Worm (Caenorhabditis elegans) whole organism, L4 larva: ENCODE measurements around the gene F59G1.8.
A peak's percentile ranks its signal among the peaks of the same experiment; 100 is the strongest.

Experiments used
- F26F4.8 ChIP-seq: fragments of 200-800 bp; sonication (Bioruptor generic); conservative IDR thresholded peaks from 2 replicates; pipeline ENCODE4 v1.3.6; 2022; ENCODE audit warnings: missing genetic modification characterization, missing compliant biosample characterization
- T26A8.4 ChIP-seq: fragments of 200-800 bp; sonication (Bioruptor generic); IDR thresholded peaks from 2 replicates; pipeline ENCODE4 v1.3.6; 2022; ENCODE audit warnings: missing genetic modification characterization, missing compliant biosample characterization
- Y75B8A.6 ChIP-seq: fragments of 200-800 bp; sonication (Bioruptor generic); IDR thresholded peaks from 2 replicates; pipeline ENCODE4 v1.3.6; 2022; ENCODE audit warnings: missing genetic modification reagents, missing genetic modification characterization, missing compliant biosample characterization
- aha-1 ChIP-seq: fragments of 150-350 bp; peaks from one replicate; lab custom pipeline; 2014; ENCODE audit warnings: missing biosample characterization, missing genetic modification characterization
- ama-1 ChIP-seq: fragments of 150-350 bp; optimal IDR thresholded peaks from 2 replicates; lab custom pipeline; 2014; ENCODE audit warnings: inconsistent platforms, mixed read lengths
- arid-1 ChIP-seq: fragments of 200-800 bp; sonication (Bioruptor generic); conservative IDR thresholded peaks from 2 replicates; pipeline ENCODE4 v1.3.6; 2022; ENCODE audit warnings: missing genetic modification reagents, missing genetic modification characterization, missing compliant biosample characterization
- attf-4 ChIP-seq: sonication (generic microtip); optimal IDR thresholded peaks from 3 replicates; lab custom pipeline; 2017; ENCODE audit warnings: missing biosample characterization, missing genetic modification characterization
- ceh-20 ChIP-seq: fragments of 200-800 bp; sonication (Bioruptor generic); IDR thresholded peaks from 2 replicates; pipeline ENCODE4 v1.3.6; 2022; ENCODE audit warnings: missing genetic modification reagents, missing genetic modification characterization, missing compliant biosample characterization
- ceh-28 ChIP-seq: fragments of 150-350 bp; optimal IDR thresholded peaks from 2 replicates; lab custom pipeline; 2014; ENCODE audit warnings: missing biosample characterization, missing genetic modification reagents, missing genetic modification characterization
- ctbp-1 ChIP-seq: fragments of 200-800 bp; sonication (Bioruptor generic); IDR thresholded peaks from 2 replicates; pipeline ENCODE4 v1.3.6; 2022; ENCODE audit warnings: missing genetic modification reagents, missing genetic modification characterization, missing compliant biosample characterization
- daf-8 ChIP-seq: fragments of 200-800 bp; sonication (Bioruptor generic); IDR thresholded peaks from 2 replicates; pipeline ENCODE4 v1.3.6; 2022; ENCODE audit warnings: missing genetic modification characterization, missing compliant biosample characterization
- duxl-1 ChIP-seq: sonication (generic microtip); optimal IDR thresholded peaks from 2 replicates; lab custom pipeline; 2016; ENCODE audit warnings: mild to moderate bottlenecking, missing genetic modification characterization, moderate library complexity, missing compliant biosample characterization; ENCODE audit not compliant: poor library complexity
- egl-43 ChIP-seq: fragments of 200-800 bp; sonication (Bioruptor generic); IDR thresholded peaks from 2 replicates; pipeline ENCODE4 v1.3.6; 2022; ENCODE audit warnings: missing genetic modification reagents, missing genetic modification characterization, missing compliant biosample characterization
- fkh-10 ChIP-seq: fragments of 150-350 bp; optimal IDR thresholded peaks from 2 replicates; lab custom pipeline; 2014; ENCODE audit warnings: missing biosample characterization, missing genetic modification reagents, missing genetic modification characterization
- gei-8 ChIP-seq: fragments of 200-800 bp; sonication (Bioruptor generic); optimal IDR thresholded peaks from 2 replicates; lab custom pipeline; 2018; ENCODE audit warnings: mild to moderate bottlenecking, missing genetic modification characterization, missing compliant biosample characterization
- hif-1 ChIP-seq, 2 experiments: sonication (generic microtip); optimal IDR thresholded peaks; 2 replicates each; lab custom pipeline; 2016 to 2017; ENCODE audit warnings: missing compliant biosample characterization in 2 of 2, missing genetic modification characterization in 2 of 2, missing genetic modification reagents in 2 of 2, missing genotype in 2 of 2, mild to moderate bottlenecking in 1 of 2
- hlh-11 ChIP-seq: fragments of 200-800 bp; sonication (Bioruptor generic); optimal IDR thresholded peaks from 2 replicates; lab custom pipeline; 2018; ENCODE audit warnings: mild to moderate bottlenecking, missing genetic modification characterization, missing compliant biosample characterization
- hlh-30 ChIP-seq: sonication (generic microtip); optimal IDR thresholded peaks from 2 replicates; lab custom pipeline; 2017; ENCODE audit warnings: antibody characterized with exemption, mild to moderate bottlenecking, missing genetic modification characterization, missing compliant biosample characterization; ENCODE audit not compliant: insufficient read depth
- hmg-1.1 ChIP-seq: fragments of 200-800 bp; sonication (Bioruptor generic); IDR thresholded peaks from 2 replicates; pipeline ENCODE4 v1.3.6; 2022; ENCODE audit warnings: missing genetic modification reagents, missing genetic modification characterization, missing compliant biosample characterization
- lim-7 ChIP-seq: fragments of 200-800 bp; sonication (Bioruptor generic); IDR thresholded peaks from 2 replicates; pipeline ENCODE4 v1.3.6; 2022; ENCODE audit warnings: missing genetic modification characterization, missing compliant biosample characterization
- lin-13 ChIP-seq: fragments of 150-350 bp; optimal IDR thresholded peaks from 2 replicates; lab custom pipeline; 2014; ENCODE audit warnings: missing biosample characterization, missing genetic modification reagents, missing genetic modification characterization
- lin-15B ChIP-seq: fragments of 150-350 bp; sonication (generic microtip); optimal IDR thresholded peaks from 3 replicates; lab custom pipeline; 2014; ENCODE audit warnings: missing biosample characterization, missing genetic modification characterization
- lin-38 ChIP-seq: fragments of 200-800 bp; sonication (Bioruptor generic); IDR thresholded peaks from 2 replicates; pipeline ENCODE4 v1.3.6; 2022; ENCODE audit warnings: missing genetic modification reagents, missing genetic modification characterization, missing compliant biosample characterization
- lsy-2 ChIP-seq, 2 experiments: fragments of 150-350 bp in 1 of 2; sonication (generic microtip) in 1 of 2; optimal IDR thresholded peaks; 2 replicates each; lab custom pipeline; 2014 to 2017; ENCODE audit warnings: missing biosample characterization in 2 of 2, missing genetic modification characterization in 2 of 2
- madf-9 ChIP-seq: fragments of 200-800 bp; sonication (Bioruptor generic); conservative IDR thresholded peaks from 2 replicates; pipeline ENCODE4 v1.3.6; 2022; ENCODE audit warnings: missing genetic modification reagents, missing genetic modification characterization, missing compliant biosample characterization
- mep-1 ChIP-seq: fragments of 150-350 bp; sonication (generic microtip); optimal IDR thresholded peaks from 3 replicates; lab custom pipeline; 2014; ENCODE audit warnings: missing biosample characterization, missing genetic modification characterization
- mes-2 ChIP-seq: sonication (generic microtip); optimal IDR thresholded peaks from 2 replicates; lab custom pipeline; 2016; ENCODE audit warnings: missing genotype, mild to moderate bottlenecking, missing genetic modification characterization, missing compliant biosample characterization; ENCODE audit not compliant: poor library complexity, severe bottlenecking
- nhr-10 ChIP-seq: fragments of 150-350 bp; optimal IDR thresholded peaks from 2 replicates; lab custom pipeline; 2014; ENCODE audit warnings: missing biosample characterization, missing genetic modification characterization
- nhr-11 ChIP-seq: fragments of 150-350 bp; optimal IDR thresholded peaks from 2 replicates; lab custom pipeline; 2014; ENCODE audit warnings: missing biosample characterization, missing genetic modification characterization
- nhr-111 ChIP-seq: fragments of 200-800 bp; sonication (Bioruptor generic); optimal IDR thresholded peaks from 2 replicates; lab custom pipeline; 2018; ENCODE audit warnings: mild to moderate bottlenecking, missing genetic modification characterization, missing compliant biosample characterization
- nhr-77 ChIP-seq: fragments of 150-350 bp; optimal IDR thresholded peaks from 2 replicates; lab custom pipeline; 2014; ENCODE audit warnings: missing biosample characterization, missing genetic modification characterization
- pha-4 ChIP-seq, 2 experiments: fragments of 150-350 bp in 1 of 2; fragments of 200-800 bp in 1 of 2; sonication (Bioruptor generic) in 1 of 2; IDR thresholded peaks in 1 of 2; optimal IDR thresholded peaks in 1 of 2; 2 replicates each; pipeline versions ENCODE4 v1.3.6 to Lab custom; 2014 to 2022; ENCODE audit warnings: missing genetic modification characterization in 2 of 2, missing genetic modification reagents in 2 of 2, missing biosample characterization in 1 of 2, missing compliant biosample characterization in 1 of 2
- rbr-2 ChIP-seq: sonication (generic microtip); optimal IDR thresholded peaks from 2 replicates; lab custom pipeline; 2016; ENCODE audit warnings: missing genotype, missing genetic modification characterization, missing compliant biosample characterization
- saeg-2 ChIP-seq: fragments of 200-800 bp; sonication (Bioruptor generic); IDR thresholded peaks from 2 replicates; pipeline ENCODE4 v1.3.6; 2022; ENCODE audit warnings: missing genetic modification reagents, missing genetic modification characterization, missing compliant biosample characterization
- set-16 ChIP-seq: fragments of 200-800 bp; sonication (Bioruptor generic); IDR thresholded peaks from 2 replicates; pipeline ENCODE4 v1.3.6; 2022; ENCODE audit warnings: missing genetic modification reagents, missing genetic modification characterization, missing compliant biosample characterization
- spr-1 ChIP-seq: sonication (generic microtip); optimal IDR thresholded peaks from 2 replicates; lab custom pipeline; 2016; ENCODE audit warnings: mild to moderate bottlenecking, missing genetic modification characterization, missing compliant biosample characterization
- spr-3 ChIP-seq: fragments of 200-800 bp; sonication (Bioruptor generic); optimal IDR thresholded peaks from 2 replicates; lab custom pipeline; 2018; ENCODE audit warnings: mild to moderate bottlenecking, missing genetic modification characterization, missing compliant biosample characterization
- tag-97 ChIP-seq: fragments of 200-800 bp; sonication (Bioruptor generic); IDR thresholded peaks from 2 replicates; pipeline ENCODE4 v1.3.6; 2022; ENCODE audit warnings: missing genetic modification characterization, missing compliant biosample characterization
- tra-1 ChIP-seq: fragments of 200-800 bp; sonication (Bioruptor generic); IDR thresholded peaks from 2 replicates; pipeline ENCODE4 v1.3.6; 2022; ENCODE audit warnings: missing genetic modification reagents, missing genetic modification characterization, missing compliant biosample characterization
- unc-62 ChIP-seq, 3 experiments: fragments of 150-350 bp in 1 of 3; sonication (generic microtip); optimal IDR thresholded peaks in 2 of 3; peaks in 1 of 3; 1 replicate in 1 of 3; 2 replicates in 2 of 3; lab custom pipeline; 2014 to 2017; ENCODE audit warnings: missing biosample characterization in 3 of 3, missing genetic modification characterization in 3 of 3, missing genetic modification reagents in 3 of 3, missing genotype in 1 of 3
- zag-1 ChIP-seq: fragments of 150-350 bp; optimal IDR thresholded peaks from 2 replicates; lab custom pipeline; 2014; ENCODE audit warnings: missing biosample characterization, missing genetic modification characterization
- zfp-2 ChIP-seq: sonication (generic microtip); optimal IDR thresholded peaks from 2 replicates; lab custom pipeline; 2016; ENCODE audit warnings: mild to moderate bottlenecking, missing genetic modification characterization, missing compliant biosample characterization
- ztf-11 ChIP-seq: fragments of 150-350 bp; optimal IDR thresholded peaks from 2 replicates; lab custom pipeline; 2014; ENCODE audit warnings: missing biosample characterization, missing genetic modification characterization

The F59G1.8 gene

DNA sequence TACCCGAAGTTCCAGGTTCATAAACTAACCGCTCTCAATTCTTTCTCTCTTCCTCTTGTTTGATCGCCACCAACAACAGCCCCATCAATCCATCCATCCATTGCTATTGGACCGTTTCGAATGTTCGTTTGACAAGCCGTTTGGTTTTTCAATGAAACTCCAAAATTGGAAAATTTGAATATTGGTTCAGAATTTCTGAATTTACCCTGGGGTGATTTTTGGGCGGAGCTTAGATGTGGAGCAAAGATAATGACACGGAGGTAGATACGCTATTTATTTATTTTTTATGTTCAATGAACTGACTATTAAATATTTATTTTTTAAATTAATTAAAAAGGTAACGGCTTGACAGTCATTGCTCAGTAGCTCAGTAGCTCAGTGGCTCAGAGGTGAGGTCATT lies 37.9 kb downstream of the F59G1.8 start, which contains the start of gene B0034.2:
Gene B0034.2 (minus strand): TSS at position 101 of the 400 bp plus-strand sequence.
- TF ChIP-seq madf-9 (GFP tag; lab: Robert Waterston, UW) (no peak), tra-1 (no peak), ceh-20 (no peak), spr-3 (GFP tag; lab: Kevin White, UChicago) (no peak), daf-8 (no peak), lin-38 (GFP tag; lab: Robert Waterston, UW) (0 out of 2 replicates have a peak, but pooled peaks have one; percentile 21), lin-15B (tag; lab: Kevin White, UChicago) (no peak), hif-1 (tag; optimal IDR thresholded peaks at IDR 0.05; lab: Kevin White, UChicago) (no peak), aha-1 (tag; lab: Kevin White, UChicago) (peak; percentile 41), pha-4 (GFP tag; IDR thresholded peaks at IDR 0.05; lab: Robert Waterston, UW) (no peak), pha-4 (tag; optimal IDR thresholded peaks at IDR 0.05; lab: Kevin White, UChicago) (no peak), T26A8.4 (GFP tag; lab: Robert Waterston, UW) (no peak)

DNA sequence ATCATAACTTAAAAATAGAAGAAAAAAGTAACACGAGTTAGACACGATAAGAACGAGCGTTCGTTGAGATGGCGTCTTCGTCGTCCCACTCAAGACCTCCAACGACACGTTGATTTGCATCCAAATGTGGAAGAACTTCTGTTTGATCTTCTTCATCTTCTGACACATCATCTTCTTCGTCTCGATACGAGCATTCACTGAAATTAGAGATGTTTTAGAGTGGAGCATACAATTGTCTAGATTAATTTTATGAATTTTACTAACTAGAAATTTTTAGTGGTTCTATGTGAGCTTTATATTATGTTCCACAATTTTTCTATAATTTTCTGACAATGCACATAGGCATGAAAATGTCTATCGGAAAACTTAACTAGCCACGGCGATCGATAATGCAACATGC lies 39.5 kb downstream of the F59G1.8 start:
- peak; percentile 63 for TF ChIP-seq aha-1 (tag; lab: Kevin White, UChicago)
- no peak for TF ChIP-seq spr-3 (GFP tag; lab: Kevin White, UChicago)
- TF ChIP-seq, all 104 proteins: peak for 1

DNA sequence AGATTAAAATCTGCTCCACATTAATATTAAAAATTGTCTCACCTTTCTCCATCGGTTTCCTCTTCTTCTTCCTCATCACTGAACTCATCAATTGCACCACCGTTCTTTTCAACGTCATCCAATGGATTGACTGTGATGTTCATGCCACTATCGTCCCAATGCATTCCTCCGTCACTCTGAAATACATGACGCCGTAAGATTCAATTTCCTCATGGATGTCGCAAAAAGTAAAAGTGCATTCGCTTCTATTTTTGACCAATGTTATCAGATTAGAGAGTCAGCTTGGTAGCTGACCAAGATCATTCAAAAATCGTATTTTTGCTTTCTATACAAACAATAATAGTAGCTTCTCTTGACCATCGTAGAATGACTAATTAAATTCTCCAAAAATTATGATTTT lies 40.1 kb downstream of the F59G1.8 start:
- TF ChIP-seq zfp-2 (tag; lab: Kevin White, UChicago) (no peak), hlh-11 (tag; lab: Kevin White, UChicago) (no peak), nhr-111 (GFP tag; lab: Kevin White, UChicago) (no peak), ceh-28 (tag; lab: Kevin White, UChicago) (no peak), aha-1 (tag; lab: Kevin White, UChicago) (peak; percentile 37), gei-8 (GFP tag; lab: Kevin White, UChicago) (no peak), F26F4.8 (GFP tag; lab: Robert Waterston, UW) (no peak), saeg-2 (GFP tag; lab: Robert Waterston, UW) (no peak), tag-97 (GFP tag; lab: Robert Waterston, UW) (no peak), Y75B8A.6 (GFP tag; lab: Robert Waterston, UW) (no peak), zag-1 (tag; lab: Kevin White, UChicago) (no peak), nhr-77 (no peak), unc-62 (GFP tag; optimal IDR thresholded peaks at IDR 0.05 in 1 of 2; lab: Kevin White, UChicago) (no peak), unc-62 (tag; optimal IDR thresholded peaks at IDR 0.05; lab: Kevin White, UChicago) (no peak), arid-1 (no peak), ama-1 (lab: Kevin White, UChicago) (no peak), attf-4 (tag; lab: Kevin White, UChicago) (no peak), lin-13 (no peak), ctbp-1 (0 out of 2 replicates have a peak, but pooled peaks have one; percentile 42)

ce11 chrII:5948681-5949080 lies 42.3 kb downstream of the F59G1.8 start:
- peak; percentile 22 for TF ChIP-seq hlh-11 (tag; lab: Kevin White, UChicago)
- TF ChIP-seq lsy-2 (tag; optimal IDR thresholded peaks at IDR 0.05; lab: Kevin White, UChicago): peak; percentile 31 to 53
- TF ChIP-seq nhr-11 (tag; lab: Kevin White, UChicago): peak; percentile 61
- peak; percentile 23 for TF ChIP-seq hlh-30
- peak; percentile 18 for TF ChIP-seq mep-1 (tag; lab: Kevin White, UChicago)
- TF ChIP-seq mes-2 (tag; lab: Kevin White, UChicago): peak; percentile 48
- no peak for TF ChIP-seq ztf-11
- no peak for TF ChIP-seq daf-8
- TF ChIP-seq fkh-10 (GFP tag; lab: Kevin White, UChicago): peak; percentile 47
- no peak for TF ChIP-seq lim-7 (GFP tag; lab: Robert Waterston, UW)
- no peak for TF ChIP-seq nhr-10
- TF ChIP-seq hmg-1.1 (GFP tag; lab: Robert Waterston, UW): peak; percentile 45; the same call in 1 of the 2 replicates
- peak; percentile 44 for TF ChIP-seq set-16
- TF ChIP-seq unc-62 (GFP tag; optimal IDR thresholded peaks at IDR 0.05 in 1 of 2; lab: Kevin White, UChicago): peak in 1 of 2 experiments; percentile 78
- no peak for TF ChIP-seq unc-62 (tag; optimal IDR thresholded peaks at IDR 0.05; lab: Kevin White, UChicago)
- TF ChIP-seq tra-1: 0 out of 2 replicates have a peak, but pooled peaks have one; percentile 35
- TF ChIP-seq rbr-2 (tag; lab: Kevin White, UChicago): peak; percentile 41
- TF ChIP-seq duxl-1 (tag; lab: Kevin White, UChicago): no peak
- TF ChIP-seq spr-1 (tag; lab: Kevin White, UChicago): no peak
- TF ChIP-seq egl-43 (GFP tag; lab: Robert Waterston, UW): peak; percentile 29; the same call in 1 of the 2 replicates
